Fruit fly (Drosophila melanogaster) whole organism, embryonic: ENCODE results near the gene CG4278.

Source experiments
- Ada2b ChIP-seq: fragments of 200-800 bp; sonication (Bioruptor generic); IDR thresholded peaks from 2 replicates; pipeline ENCODE4 v1.3.6; 2022; ENCODE audit warnings: missing biosample characterization, missing genetic modification characterization
- Atf3 ChIP-seq: fragments of 200-800 bp; sonication (Bioruptor generic); optimal IDR thresholded peaks from 3 replicates; lab custom pipeline; 2016; ENCODE audit warnings: missing biosample characterization, missing genetic modification characterization
- BtbVII ChIP-seq: fragments of 200-800 bp; sonication (Bioruptor generic); optimal IDR thresholded peaks from 3 replicates; lab custom pipeline; 2017; ENCODE audit warnings: missing biosample characterization, mild to moderate bottlenecking, missing genetic modification characterization
- CG10959 ChIP-seq: fragments of 200-800 bp; sonication (Bioruptor generic); IDR thresholded peaks from 2 replicates; pipeline ENCODE4 v1.3.6; 2022; ENCODE audit warnings: missing biosample characterization, missing genetic modification characterization
- CG14441 ChIP-seq: fragments of 200-800 bp; sonication (Bioruptor generic); IDR thresholded peaks from 2 replicates; pipeline ENCODE4 v1.3.6; 2022; ENCODE audit warnings: missing biosample characterization, missing genetic modification characterization
- CG14667 ChIP-seq: fragments of 200-800 bp; sonication (Bioruptor generic); IDR thresholded peaks from 2 replicates; pipeline ENCODE4 v1.3.6; 2022; ENCODE audit warnings: missing biosample characterization, missing genetic modification characterization
- CG15514 ChIP-seq: fragments of 200-800 bp; sonication (Bioruptor generic); optimal IDR thresholded peaks from 3 replicates; lab custom pipeline; 2017; ENCODE audit warnings: missing biosample characterization, missing genetic modification characterization, mild to moderate bottlenecking, moderate library complexity, missing genetic modification reagents
- CG18599 ChIP-seq: fragments of 200-800 bp; sonication (Bioruptor generic); optimal IDR thresholded peaks from 3 replicates; lab custom pipeline; 2017; ENCODE audit warnings: missing biosample characterization, missing genetic modification characterization, mild to moderate bottlenecking, moderate library complexity, missing genetic modification reagents
- CG2202 ChIP-seq: fragments of 200-800 bp; sonication (Bioruptor generic); optimal IDR thresholded peaks from 2 replicates; lab custom pipeline; 2018; ENCODE audit warnings: missing biosample characterization, mild to moderate bottlenecking, missing genetic modification characterization
- CG2712 ChIP-seq: fragments of 200-800 bp; optimal IDR thresholded peaks from 3 replicates; lab custom pipeline; 2019; ENCODE audit warnings: missing biosample characterization, mild to moderate bottlenecking, missing genetic modification characterization, moderate library complexity
- CG3163 ChIP-seq: fragments of 200-800 bp; sonication (Bioruptor generic); optimal IDR thresholded peaks from 3 replicates; lab custom pipeline; 2016; ENCODE audit warnings: missing biosample characterization, missing genetic modification characterization
- CG32532 ChIP-seq: fragments of 200-800 bp; sonication (Bioruptor generic); IDR thresholded peaks from 2 replicates; pipeline ENCODE4 v1.3.6; 2022; ENCODE audit warnings: missing biosample characterization, missing genetic modification characterization
- CG3281 ChIP-seq: fragments of 200-800 bp; sonication (Bioruptor generic); optimal IDR thresholded peaks from 3 replicates; lab custom pipeline; 2017; ENCODE audit warnings: missing biosample characterization, mild to moderate bottlenecking, missing genetic modification characterization
- CG4820 ChIP-seq: fragments of 200-800 bp; sonication (Bioruptor generic); optimal IDR thresholded peaks from 3 replicates; lab custom pipeline; 2016; ENCODE audit warnings: missing biosample characterization, missing genetic modification characterization
- CG7271 ChIP-seq: fragments of 200-800 bp; sonication (Bioruptor generic); optimal IDR thresholded peaks from 2 replicates; lab custom pipeline; 2018; ENCODE audit warnings: missing biosample characterization, mild to moderate bottlenecking, missing genetic modification characterization, moderate library complexity
- CG7357 ChIP-seq: fragments of 200-800 bp; sonication (Bioruptor generic); IDR thresholded peaks from 3 replicates; pipeline ENCODE4 v1.3.6; 2022; ENCODE audit warnings: missing biosample characterization, missing genetic modification characterization
- CG8281 ChIP-seq: fragments of 200-800 bp; sonication (Bioruptor generic); optimal IDR thresholded peaks from 2 replicates; lab custom pipeline; 2018; ENCODE audit warnings: missing biosample characterization, mild to moderate bottlenecking, missing genetic modification characterization, moderate library complexity
- CG9876 ChIP-seq: fragments of 200-800 bp; sonication (Bioruptor generic); optimal IDR thresholded peaks from 2 replicates; lab custom pipeline; 2016; ENCODE audit warnings: missing biosample characterization, missing genetic modification characterization
- Camta ChIP-seq: fragments of 200-800 bp; sonication (Bioruptor generic); optimal IDR thresholded peaks from 2 replicates; lab custom pipeline; 2016; ENCODE audit warnings: missing biosample characterization, missing genetic modification characterization
- Elba2 ChIP-seq: fragments of 200-800 bp; sonication (Bioruptor generic); optimal IDR thresholded peaks from 3 replicates; lab custom pipeline; 2016; ENCODE audit warnings: missing biosample characterization, missing genetic modification characterization
- H15 ChIP-seq: fragments of 200-800 bp; sonication (Bioruptor generic); IDR thresholded peaks from 3 replicates; pipeline ENCODE4 v1.3.6; 2022; ENCODE audit warnings: missing biosample characterization, missing genetic modification characterization
- HmgD ChIP-seq: fragments of 200-800 bp; sonication (Bioruptor generic); optimal IDR thresholded peaks from 3 replicates; lab custom pipeline; 2016; ENCODE audit warnings: missing biosample characterization, missing genetic modification characterization
- Hmr ChIP-seq: fragments of 200-800 bp; sonication (Bioruptor generic); optimal IDR thresholded peaks from 3 replicates; lab custom pipeline; 2017; ENCODE audit warnings: mild to moderate bottlenecking, missing biosample characterization, missing genetic modification reagents, missing genetic modification characterization
- Hr3 ChIP-seq: fragments of 200-800 bp; sonication (Bioruptor generic); optimal IDR thresholded peaks from 3 replicates; lab custom pipeline; 2016; ENCODE audit warnings: missing biosample characterization, missing genetic modification characterization
- Lpt ChIP-seq: fragments of >200 bp; optimal IDR thresholded peaks from 2 replicates; lab custom pipeline; 2018; ENCODE audit warnings: missing biosample characterization, missing genetic modification characterization
- Opbp ChIP-seq: fragments of 200-800 bp; sonication (Bioruptor generic); IDR thresholded peaks from 3 replicates; pipeline ENCODE4 v1.3.6; 2022; ENCODE audit warnings: missing biosample characterization, missing genetic modification characterization; ENCODE audit not compliant: partially characterized antibody
- Ravus ChIP-seq: fragments of 200-800 bp; sonication (Bioruptor generic); IDR thresholded peaks from 2 replicates; pipeline ENCODE4 v1.3.6; 2022; ENCODE audit warnings: missing biosample characterization, missing genetic modification characterization
- Sry-δ ChIP-seq: fragments of 200-800 bp; sonication (Bioruptor generic); optimal IDR thresholded peaks from 2 replicates; lab custom pipeline; 2016; ENCODE audit warnings: missing biosample characterization, missing genetic modification characterization
- TFAM ChIP-seq: fragments of 200-800 bp; sonication (Bioruptor generic); optimal IDR thresholded peaks from 2 replicates; lab custom pipeline; 2017; ENCODE audit warnings: missing biosample characterization, missing genetic modification characterization, inconsistent platforms
- amos ChIP-seq: fragments of 200-800 bp; sonication (Bioruptor generic); IDR thresholded peaks from 2 replicates; pipeline ENCODE4 v1.3.6; 2022; ENCODE audit warnings: missing biosample characterization, missing genetic modification characterization; ENCODE audit not compliant: partially characterized antibody
- ap ChIP-seq: fragments of 200-800 bp; sonication (Bioruptor generic); IDR thresholded peaks from 2 replicates; pipeline ENCODE4 v1.3.6; 2022; ENCODE audit warnings: missing biosample characterization, missing genetic modification characterization
- ase ChIP-seq: fragments of 200-800 bp; sonication (Bioruptor generic); IDR thresholded peaks from 3 replicates; pipeline ENCODE4 v1.3.6; 2022; ENCODE audit warnings: missing biosample characterization, missing genetic modification characterization
- caup ChIP-seq: fragments of 200-800 bp; sonication (Bioruptor generic); optimal IDR thresholded peaks from 3 replicates; lab custom pipeline; 2017; ENCODE audit warnings: missing biosample characterization, mild to moderate bottlenecking, missing genetic modification characterization, moderate library complexity; ENCODE audit not compliant: severe bottlenecking
- ci ChIP-seq: fragments of 200-800 bp; sonication (Bioruptor generic); IDR thresholded peaks from 3 replicates; pipeline ENCODE4 v1.3.6; 2022; ENCODE audit warnings: missing biosample characterization, missing genetic modification characterization
- crc ChIP-seq: fragments of 200-800 bp; sonication (Bioruptor generic); optimal IDR thresholded peaks from 2 replicates; lab custom pipeline; 2016; ENCODE audit warnings: missing biosample characterization, missing genetic modification characterization
- da ChIP-seq: fragments of 200-800 bp; sonication (Bioruptor generic); optimal IDR thresholded peaks from 2 replicates; lab custom pipeline; 2016; ENCODE audit warnings: missing biosample characterization, missing genetic modification characterization
- dysf ChIP-seq: fragments of 200-800 bp; sonication (Bioruptor generic); IDR thresholded peaks from 3 replicates; pipeline ENCODE4 v1.3.6; 2022; ENCODE audit warnings: missing biosample characterization, missing genetic modification characterization
- en ChIP-seq: fragments of 200-800 bp; sonication (Bioruptor generic); optimal IDR thresholded peaks from 2 replicates; lab custom pipeline; 2016; ENCODE audit warnings: missing biosample characterization, missing genetic modification characterization
- esg ChIP-seq: fragments of 200-800 bp; sonication (Bioruptor generic); conservative IDR thresholded peaks from 2 replicates; pipeline ENCODE4 v1.3.6; 2022; ENCODE audit warnings: missing biosample characterization, missing genetic modification characterization
- eyg ChIP-seq: fragments of 200-800 bp; sonication (Bioruptor generic); optimal IDR thresholded peaks from 3 replicates; lab custom pipeline; 2016; ENCODE audit warnings: missing biosample characterization, missing genetic modification characterization
- fd102C ChIP-seq: fragments of 200-800 bp; sonication (Bioruptor generic); optimal IDR thresholded peaks from 2 replicates; lab custom pipeline; 2018; ENCODE audit warnings: missing biosample characterization, mild to moderate bottlenecking, missing genetic modification characterization, moderate library complexity
- gcm2 ChIP-seq: fragments of 200-800 bp; sonication (Bioruptor generic); optimal IDR thresholded peaks from 2 replicates; lab custom pipeline; 2016; ENCODE audit warnings: missing biosample characterization, missing genetic modification characterization
- gt ChIP-seq: fragments of 200-800 bp; sonication (Bioruptor generic); IDR thresholded peaks from 2 replicates; pipeline ENCODE4 v1.3.6; 2022; ENCODE audit warnings: missing biosample characterization, missing genetic modification characterization
- mam ChIP-seq: fragments of 200-800 bp; sonication (Bioruptor generic); optimal IDR thresholded peaks from 3 replicates; lab custom pipeline; 2016; ENCODE audit warnings: missing biosample characterization, missing genetic modification characterization
- mirr ChIP-seq: fragments of 200-800 bp; sonication (Bioruptor generic); optimal IDR thresholded peaks from 3 replicates; lab custom pipeline; 2018; ENCODE audit warnings: missing biosample characterization, mild to moderate bottlenecking, missing genetic modification characterization
- p53 ChIP-seq: fragments of 200-800 bp; sonication (Bioruptor generic); optimal IDR thresholded peaks from 2 replicates; lab custom pipeline; 2016; ENCODE audit warnings: missing biosample characterization, missing genetic modification characterization
- pita ChIP-seq: fragments of 200-800 bp; sonication (Bioruptor generic); optimal IDR thresholded peaks from 2 replicates; lab custom pipeline; 2017; ENCODE audit warnings: missing biosample characterization, mild to moderate bottlenecking, missing genetic modification characterization
- rib ChIP-seq: fragments of 200-800 bp; sonication (Bioruptor generic); IDR thresholded peaks from 2 replicates; pipeline ENCODE4 v1.3.6; 2022; ENCODE audit warnings: missing biosample characterization, missing genetic modification characterization
- seq ChIP-seq: fragments of 200-800 bp; sonication (Bioruptor generic); IDR thresholded peaks from 2 replicates; pipeline ENCODE4 v1.3.6; 2022; ENCODE audit warnings: missing biosample characterization, missing genetic modification characterization
- tup ChIP-seq: fragments of 200-800 bp; sonication (Bioruptor generic); optimal IDR thresholded peaks from 2 replicates; lab custom pipeline; 2016; ENCODE audit warnings: missing biosample characterization, mild to moderate bottlenecking, missing genetic modification characterization, moderate library complexity
- vfl ChIP-seq: fragments of 200-800 bp; sonication (Bioruptor generic); optimal IDR thresholded peaks from 2 replicates; lab custom pipeline; 2016; ENCODE audit warnings: missing biosample characterization, missing genetic modification characterization
- vnd ChIP-seq: fragments of 200-800 bp; sonication (Bioruptor generic); IDR thresholded peaks from 3 replicates; pipeline ENCODE4 v1.3.6; 2022; ENCODE audit warnings: missing biosample characterization, missing genetic modification characterization; ENCODE audit not compliant: partially characterized antibody

Gene CG4278

DNA sequence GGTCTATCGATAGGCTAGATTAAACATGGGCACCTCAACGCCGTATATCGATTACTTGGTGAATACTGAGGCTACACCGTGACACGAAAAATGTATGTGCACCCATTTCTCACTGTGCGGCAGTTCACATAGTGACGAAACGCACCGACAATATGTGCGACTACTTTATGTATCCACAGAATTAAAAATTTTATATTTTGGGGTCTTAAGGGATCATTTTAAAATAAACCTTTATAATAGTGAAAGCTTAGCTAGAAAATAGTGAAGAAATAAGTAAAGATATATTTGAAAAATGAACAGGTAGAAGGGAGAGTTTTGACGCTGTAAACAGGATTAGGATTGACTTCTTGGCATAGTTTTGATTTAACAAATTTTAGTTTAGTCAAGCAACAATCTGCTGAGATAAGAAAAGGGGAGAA is 2.2 kb downstream of the CG4278 start, which contains the start of gene mRpL4 (continued):
- TF ChIP-seq CG15514 (GFP tag; lab: Kevin White, UChicago) (peak; percentile 65), eyg (GFP tag; lab: Kevin White, UChicago) (no peak), vnd (peak; percentile 98), CG2712 (tag; lab: Kevin White, UChicago) (peak; percentile 79), da (GFP tag; lab: Kevin White, UChicago) (no peak), mirr (GFP tag; lab: Kevin White, UChicago) (no peak), vfl (GFP tag; lab: Kevin White, UChicago) (peak; percentile 88), en (peak; percentile 15), Lpt (GFP tag; lab: Kevin White, UChicago) (no peak), CG2202 (no peak), gt (GFP tag; lab: Robert Waterston, UW) (no peak), CG7271 (tag; lab: Kevin White, UChicago) (no peak), esg (peak; percentile 31; the same call in 1 of the 2 replicates), CG9876 (GFP tag; lab: Kevin White, UChicago) (peak; percentile 74), pita (GFP tag; lab: Kevin White, UChicago) (no peak), dysf (GFP tag; lab: Robert Waterston, UW) (no peak; the same call in 2 of the 3 replicates), CG14441 (GFP tag; lab: Robert Waterston, UW) (peak; percentile 64), HmgD (GFP tag; lab: Kevin White, UChicago) (peak; percentile 79), mam (peak; percentile 87), ci (GFP tag; lab: Robert Waterston, UW) (peak; percentile 63), CG8281 (tag; lab: Kevin White, UChicago) (no peak), ase (GFP tag; lab: Robert Waterston, UW) (no peak; the same call in 1 of the 3 replicates), amos (peak; percentile 99), crc (GFP tag; lab: Kevin White, UChicago) (peak; percentile 49), p53 (peak; percentile 70), rib (GFP tag; lab: Robert Waterston, UW) (no peak), CG10959 (GFP tag; lab: Robert Waterston, UW) (no peak), CG14667 (GFP tag; lab: Robert Waterston, UW) (no peak), Hmr (GFP tag; lab: Kevin White, UChicago) (no peak), CG3163 (GFP tag; lab: Kevin White, UChicago) (peak; percentile 58), Ada2b (peak; percentile 41; the same call in 1 of the 2 replicates), H15 (GFP tag; lab: Robert Waterston, UW) (peak; percentile 65; the same call in 2 of the 3 replicates), BtbVII (no peak), Ravus (GFP tag; lab: Robert Waterston, UW) (no peak), Elba2 (GFP tag; lab: Kevin White, UChicago) (peak; percentile 32), fd102C (peak; percentile 33), Camta (GFP tag; lab: Kevin White, UChicago) (peak; percentile 80), CG3281 (GFP tag; lab: Kevin White, UChicago) (no peak), CG7357 (GFP tag; lab: Robert Waterston, UW) (no peak), CG32532 (no peak; the same call in 1 of the 2 replicates), Opbp (GFP tag; lab: Robert Waterston, UW) (peak; percentile 99), tup (GFP tag; lab: Kevin White, UChicago) (no peak), CG18599 (no peak), seq (GFP tag; lab: Robert Waterston, UW) (no peak), TFAM (no peak), CG4820 (GFP tag; lab: Kevin White, UChicago) (peak; percentile 61), gcm2 (peak; percentile 58), caup (GFP tag; lab: Kevin White, UChicago) (no peak), Sry-δ (GFP tag; lab: Kevin White, UChicago) (peak; percentile 87), Hr3 (GFP tag; lab: Kevin White, UChicago) (peak; percentile 79), ap (GFP tag; lab: Robert Waterston, UW) (no peak), Atf3 (GFP tag; lab: Kevin White, UChicago) (peak; percentile 68)
